Fruit fly (Drosophila melanogaster) whole organism, embryonic: ENCODE measurements around the gene dome.

Experiments used
- BEAF-32 ChIP-seq: fragments of 200-800 bp; sonication (Bioruptor generic); optimal IDR thresholded peaks from 3 replicates; lab custom pipeline; 2017; ENCODE audit warnings: missing biosample characterization, missing genetic modification characterization, mild to moderate bottlenecking, moderate library complexity, missing genetic modification reagents
- CG11398 ChIP-seq: fragments of 200-800 bp; sonication (Bioruptor generic); optimal IDR thresholded peaks from 2 replicates; lab custom pipeline; 2016; ENCODE audit warnings: missing biosample characterization, missing genetic modification characterization
- CG13775 ChIP-seq: fragments of 200-800 bp; sonication (Bioruptor generic); optimal IDR thresholded peaks from 3 replicates; lab custom pipeline; 2017; ENCODE audit warnings: missing biosample characterization, mild to moderate bottlenecking, missing genetic modification characterization
- CG14667 ChIP-seq: fragments of 200-800 bp; sonication (Bioruptor generic); IDR thresholded peaks from 2 replicates; pipeline ENCODE4 v1.3.6; 2022; ENCODE audit warnings: missing biosample characterization, missing genetic modification characterization
- CG16815 ChIP-seq: fragments of 200-800 bp; sonication (Bioruptor generic); optimal IDR thresholded peaks from 3 replicates; lab custom pipeline; 2017; ENCODE audit warnings: missing biosample characterization, mild to moderate bottlenecking, missing genetic modification characterization
- CG18262 ChIP-seq: fragments of 200-800 bp; optimal IDR thresholded peaks from 3 replicates; lab custom pipeline; 2019; ENCODE audit warnings: missing biosample characterization, mild to moderate bottlenecking, missing genetic modification characterization, moderate library complexity
- CG2202 ChIP-seq: fragments of 200-800 bp; sonication (Bioruptor generic); optimal IDR thresholded peaks from 2 replicates; lab custom pipeline; 2018; ENCODE audit warnings: missing biosample characterization, mild to moderate bottlenecking, missing genetic modification characterization
- CG2678 ChIP-seq: fragments of 200-800 bp; sonication (Bioruptor generic); optimal IDR thresholded peaks from 3 replicates; lab custom pipeline; 2019; ENCODE audit warnings: missing biosample characterization, mild to moderate bottlenecking, missing genetic modification characterization, moderate library complexity
- CG2889 ChIP-seq: fragments of 200-800 bp; sonication (Bioruptor generic); IDR thresholded peaks from 3 replicates; pipeline ENCODE4 v1.3.6; 2022; ENCODE audit warnings: missing biosample characterization, missing genetic modification characterization
- CG3065 ChIP-seq: fragments of 200-800 bp; sonication (Bioruptor generic); optimal IDR thresholded peaks from 2 replicates; lab custom pipeline; 2016; ENCODE audit warnings: missing biosample characterization, missing genetic modification characterization
- CG3995 ChIP-seq: fragments of 200-800 bp; sonication (Bioruptor generic); optimal IDR thresholded peaks from 3 replicates; lab custom pipeline; 2016; ENCODE audit warnings: missing biosample characterization, missing genetic modification characterization
- CG42726 ChIP-seq: fragments of 200-800 bp; sonication (Bioruptor generic); IDR thresholded peaks from 2 replicates; pipeline ENCODE4 v1.3.6; 2022; ENCODE audit warnings: missing biosample characterization, missing genetic modification characterization; ENCODE audit not compliant: partially characterized antibody
- CG4617 ChIP-seq: fragments of 200-800 bp; sonication (Bioruptor generic); optimal IDR thresholded peaks from 3 replicates; lab custom pipeline; 2016; ENCODE audit warnings: missing biosample characterization, missing genetic modification characterization, borderline replicate concordance
- CG6765 ChIP-seq: fragments of 200-800 bp; sonication (Bioruptor generic); optimal IDR thresholded peaks from 3 replicates; lab custom pipeline; 2017; ENCODE audit warnings: missing biosample characterization, mild to moderate bottlenecking, missing genetic modification characterization
- CG8290 ChIP-seq, 3 experiments: fragments of 200-800 bp; sonication (Bioruptor generic); optimal IDR thresholded peaks; 2 replicates each; lab custom pipeline; 2016 to 2019; ENCODE audit warnings: missing biosample characterization in 3 of 3, missing genetic modification characterization in 3 of 3, mild to moderate bottlenecking in 2 of 3, moderate library complexity in 1 of 3
- CG8944 ChIP-seq: fragments of 200-800 bp; sonication (Bioruptor generic); optimal IDR thresholded peaks from 3 replicates; lab custom pipeline; 2016; ENCODE audit warnings: missing biosample characterization, missing genetic modification characterization
- Camta ChIP-seq: fragments of 200-800 bp; sonication (Bioruptor generic); optimal IDR thresholded peaks from 2 replicates; lab custom pipeline; 2016; ENCODE audit warnings: missing biosample characterization, missing genetic modification characterization
- CkIIα-i1 ChIP-seq: fragments of 200-800 bp; sonication (Bioruptor generic); IDR thresholded peaks from 2 replicates; pipeline ENCODE4 v1.3.6; 2022; ENCODE audit warnings: missing biosample characterization, missing genetic modification characterization
- D19B ChIP-seq: fragments of 200-800 bp; sonication (Bioruptor generic); optimal IDR thresholded peaks from 2 replicates; lab custom pipeline; 2017; ENCODE audit warnings: missing biosample characterization, mild to moderate bottlenecking, missing genetic modification characterization
- Dek ChIP-seq: fragments of 200-800 bp; sonication (Bioruptor generic); optimal IDR thresholded peaks from 3 replicates; lab custom pipeline; 2019; ENCODE audit warnings: missing biosample characterization, mild to moderate bottlenecking, missing genetic modification characterization, moderate library complexity
- Doc3 ChIP-seq: fragments of 200-800 bp; sonication (Bioruptor generic); IDR thresholded peaks from 3 replicates; pipeline ENCODE4 v1.3.6; 2022; ENCODE audit warnings: missing biosample characterization, missing genetic modification characterization; ENCODE audit not compliant: partially characterized antibody
- Ets97D ChIP-seq: fragments of 200-800 bp; sonication (Bioruptor generic); optimal IDR thresholded peaks from 3 replicates; lab custom pipeline; 2016; ENCODE audit warnings: missing biosample characterization, missing genetic modification characterization
- HHEX ChIP-seq: fragments of 200-800 bp; sonication (Bioruptor generic); optimal IDR thresholded peaks from 3 replicates; lab custom pipeline; 2017; ENCODE audit warnings: missing biosample characterization, mild to moderate bottlenecking, missing genetic modification characterization, missing genetic modification reagents
- Hand ChIP-seq: fragments of 200-800 bp; sonication (Bioruptor generic); optimal IDR thresholded peaks from 2 replicates; lab custom pipeline; 2017; ENCODE audit warnings: mild to moderate bottlenecking, missing biosample characterization, missing genetic modification reagents, missing genetic modification characterization
- HmgZ ChIP-seq: fragments of 200-800 bp; sonication (Bioruptor generic); optimal IDR thresholded peaks from 2 replicates; lab custom pipeline; 2018; ENCODE audit warnings: missing biosample characterization, mild to moderate bottlenecking, missing genetic modification characterization
- Hmx ChIP-seq: fragments of 200-800 bp; sonication (Bioruptor generic); optimal IDR thresholded peaks from 2 replicates; lab custom pipeline; 2016; ENCODE audit warnings: missing biosample characterization, missing genetic modification characterization
- Lim3 ChIP-seq: fragments of 200-800 bp; sonication (Bioruptor generic); IDR thresholded peaks from 2 replicates; pipeline ENCODE4 v1.3.6; 2022; ENCODE audit warnings: missing biosample characterization, missing genetic modification characterization
- MBD-R2 ChIP-seq: fragments of 200-800 bp; sonication (Bioruptor generic); IDR thresholded peaks from 2 replicates; pipeline ENCODE4 v1.3.6; 2022; ENCODE audit warnings: missing biosample characterization, missing genetic modification characterization
- Mad ChIP-seq: fragments of 200-800 bp; sonication (Bioruptor generic); optimal IDR thresholded peaks from 2 replicates; lab custom pipeline; 2016; ENCODE audit warnings: missing biosample characterization, missing genetic modification characterization
- Meics ChIP-seq: fragments of 200-800 bp; sonication (Bioruptor generic); optimal IDR thresholded peaks from 2 replicates; lab custom pipeline; 2017; ENCODE audit warnings: missing biosample characterization, mild to moderate bottlenecking, missing genetic modification characterization
- Nf-YB ChIP-seq: fragments of 200-800 bp; sonication (Bioruptor generic); optimal IDR thresholded peaks from 3 replicates; lab custom pipeline; 2019; ENCODE audit warnings: missing biosample characterization, mild to moderate bottlenecking, missing genetic modification characterization, moderate library complexity
- Optix ChIP-seq: fragments of 200-800 bp; sonication (Bioruptor generic); IDR thresholded peaks from 3 replicates; pipeline ENCODE4 v1.3.6; 2022; ENCODE audit warnings: missing biosample characterization, missing genetic modification characterization
- amos ChIP-seq: fragments of 200-800 bp; sonication (Bioruptor generic); IDR thresholded peaks from 2 replicates; pipeline ENCODE4 v1.3.6; 2022; ENCODE audit warnings: missing biosample characterization, missing genetic modification characterization; ENCODE audit not compliant: partially characterized antibody
- ara ChIP-seq: fragments of 200-800 bp; sonication (Bioruptor generic); IDR thresholded peaks from 2 replicates; pipeline ENCODE4 v1.3.6; 2022; ENCODE audit warnings: missing biosample characterization, missing genetic modification characterization
- ase ChIP-seq: fragments of 200-800 bp; sonication (Bioruptor generic); IDR thresholded peaks from 3 replicates; pipeline ENCODE4 v1.3.6; 2022; ENCODE audit warnings: missing biosample characterization, missing genetic modification characterization
- bbx ChIP-seq: fragments of 200-800 bp; sonication (Bioruptor generic); IDR thresholded peaks from 2 replicates; pipeline ENCODE4 v1.3.6; 2022; ENCODE audit warnings: missing biosample characterization, missing genetic modification characterization; ENCODE audit not compliant: partially characterized antibody
- bsh ChIP-seq, 2 experiments: fragments of 200-800 bp; sonication (Bioruptor generic); optimal IDR thresholded peaks; 2 replicates each; lab custom pipeline; 2017 to 2018; ENCODE audit warnings: mild to moderate bottlenecking in 2 of 2, missing biosample characterization in 2 of 2, missing genetic modification characterization in 2 of 2, moderate library complexity in 1 of 2
- cas ChIP-seq: fragments of 200-800 bp; sonication (Bioruptor generic); IDR thresholded peaks from 2 replicates; pipeline ENCODE4 v1.3.6; 2022; ENCODE audit warnings: missing biosample characterization, missing genetic modification characterization
- chif ChIP-seq, 2 experiments: fragments of 200-800 bp; sonication (Bioruptor generic); optimal IDR thresholded peaks; 3 replicates each; lab custom pipeline; 2016; ENCODE audit warnings: missing biosample characterization in 2 of 2, missing genetic modification characterization in 2 of 2
- corto ChIP-seq: fragments of 200-800 bp; sonication (Bioruptor generic); optimal IDR thresholded peaks from 2 replicates; lab custom pipeline; 2016; ENCODE audit warnings: missing biosample characterization, mild to moderate bottlenecking, missing genetic modification characterization, moderate library complexity
- dmrt99B ChIP-seq: fragments of 200-800 bp; sonication (Bioruptor generic); optimal IDR thresholded peaks from 2 replicates; lab custom pipeline; 2018; ENCODE audit warnings: missing biosample characterization, mild to moderate bottlenecking, missing genetic modification characterization, moderate library complexity
- eyg ChIP-seq: fragments of 200-800 bp; sonication (Bioruptor generic); optimal IDR thresholded peaks from 3 replicates; lab custom pipeline; 2016; ENCODE audit warnings: missing biosample characterization, missing genetic modification characterization
- fd64A ChIP-seq: fragments of 200-800 bp; sonication (Bioruptor generic); optimal IDR thresholded peaks from 3 replicates; lab custom pipeline; 2018; ENCODE audit warnings: missing biosample characterization, mild to moderate bottlenecking, missing genetic modification characterization
- grau ChIP-seq: fragments of 200-800 bp; optimal IDR thresholded peaks from 3 replicates; lab custom pipeline; 2019; ENCODE audit warnings: missing biosample characterization, mild to moderate bottlenecking, missing genetic modification characterization, moderate library complexity
- klu ChIP-seq: fragments of 200-800 bp; sonication (Bioruptor generic); IDR thresholded peaks from 2 replicates; pipeline ENCODE4 v1.3.6; 2022; ENCODE audit warnings: missing biosample characterization, missing genetic modification characterization
- mld ChIP-seq: fragments of 200-800 bp; sonication (Bioruptor generic); IDR thresholded peaks from 3 replicates; pipeline ENCODE4 v1.3.6; 2022; ENCODE audit warnings: missing biosample characterization, missing genetic modification characterization; ENCODE audit not compliant: partially characterized antibody
- pros ChIP-seq: fragments of 200-800 bp; sonication (Bioruptor generic); optimal IDR thresholded peaks from 3 replicates; lab custom pipeline; 2019; ENCODE audit warnings: missing biosample characterization, mild to moderate bottlenecking, missing genetic modification characterization, moderate library complexity
- repo ChIP-seq: fragments of 200-800 bp; sonication (Bioruptor generic); optimal IDR thresholded peaks from 2 replicates; lab custom pipeline; 2016; ENCODE audit warnings: missing biosample characterization, missing genetic modification characterization
- rib ChIP-seq: fragments of 200-800 bp; sonication (Bioruptor generic); IDR thresholded peaks from 2 replicates; pipeline ENCODE4 v1.3.6; 2022; ENCODE audit warnings: missing biosample characterization, missing genetic modification characterization
- row ChIP-seq: fragments of 200-800 bp; sonication (Bioruptor generic); IDR thresholded peaks from 3 replicates; pipeline ENCODE4 v1.3.6; 2022; ENCODE audit warnings: missing biosample characterization, missing genetic modification characterization
- tx ChIP-seq: fragments of 200-800 bp; sonication (Bioruptor generic); optimal IDR thresholded peaks from 2 replicates; lab custom pipeline; 2016; ENCODE audit warnings: missing biosample characterization, missing genetic modification characterization

dome gene

DNA sequence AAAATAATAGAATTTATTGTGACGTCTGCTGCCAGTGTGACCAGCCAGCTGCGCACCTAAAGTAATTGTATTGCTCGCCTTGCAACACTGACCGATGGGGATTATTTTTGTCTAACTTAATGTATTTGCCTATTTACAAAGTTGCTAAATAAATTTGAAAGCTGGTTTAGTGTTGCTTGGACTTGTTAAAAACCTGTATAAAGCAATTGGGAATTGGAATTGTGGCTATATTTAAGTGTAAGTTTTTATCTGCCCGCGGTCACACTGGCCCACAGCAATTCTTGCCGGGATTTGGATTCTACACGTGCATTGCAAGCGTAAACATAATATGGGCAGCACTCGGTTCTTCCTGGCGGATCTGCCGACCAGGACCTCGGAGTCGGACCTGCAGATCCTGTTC lies 20.8 kb upstream of the dome start, which contains the start of the genes CG14230 and CG14232 (continued):
- TF ChIP-seq grau (peak; percentile 17), Meics (GFP tag; lab: Kevin White, UChicago) (no peak), MBD-R2 (GFP tag; lab: Robert Waterston, UW) (peak; percentile 88), CG42726 (GFP tag; lab: Robert Waterston, UW) (no peak), bbx (no peak), tx (no peak), CG2678 (no peak), CG14667 (GFP tag; lab: Robert Waterston, UW) (no peak), cas (no peak), repo (GFP tag; lab: Kevin White, UChicago) (no peak), Dek (no peak), Optix (no peak), ase (no peak), Hand (GFP tag; lab: Kevin White, UChicago) (no peak), pros (GFP tag; lab: Kevin White, UChicago) (no peak), CG11398 (GFP tag; lab: Kevin White, UChicago) (no peak), Doc3 (GFP tag; lab: Robert Waterston, UW) (no peak), CG18262 (tag; lab: Kevin White, UChicago) (no peak), HHEX (GFP tag; lab: Kevin White, UChicago) (no peak), Hmx (GFP tag; lab: Kevin White, UChicago) (no peak), bsh (GFP tag; optimal IDR thresholded peaks at IDR 0.05; lab: Kevin White, UChicago) (no peak), CG4617 (peak; percentile 71), Nf-YB (GFP tag; lab: Kevin White, UChicago) (no peak), CG16815 (GFP tag; lab: Kevin White, UChicago) (no peak), Camta (GFP tag; lab: Kevin White, UChicago) (no peak), CG2889 (GFP tag; lab: Robert Waterston, UW) (no peak), mld (GFP tag; lab: Robert Waterston, UW) (no peak), CG8944 (GFP tag; lab: Kevin White, UChicago) (no peak), Lim3 (GFP tag; lab: Robert Waterston, UW) (no peak), CG13775 (GFP tag; lab: Kevin White, UChicago) (no peak), Ets97D (peak; percentile 55), Mad (GFP tag; lab: Kevin White, UChicago) (no peak), row (GFP tag; lab: Robert Waterston, UW) (0 out of 3 replicates have a peak, but pooled peaks have one; percentile 21), corto (no peak), HmgZ (tag; lab: Kevin White, UChicago) (peak; percentile 17), CG3995 (GFP tag; lab: Kevin White, UChicago) (no peak), CG6765 (GFP tag; lab: Kevin White, UChicago) (no peak), CG8290 (GFP tag; optimal IDR thresholded peaks at IDR 0.05; lab: Kevin White, UChicago) (peak; percentile 1), CG8290 (tag; optimal IDR thresholded peaks at IDR 0.05; lab: Kevin White, UChicago) (no peak), fd64A (no peak), D19B (no peak), klu (GFP tag; lab: Robert Waterston, UW) (no peak), dmrt99B (tag; lab: Kevin White, UChicago) (no peak), amos (no peak), CkIIα-i1 (no peak), ara (no peak), chif (GFP tag; optimal IDR thresholded peaks at IDR 0.05; lab: Kevin White, UChicago) (no peak), eyg (GFP tag; lab: Kevin White, UChicago) (no peak), CG3065 (no peak), rib (GFP tag; lab: Robert Waterston, UW) (no peak), CG2202 (tag; lab: Kevin White, UChicago) (no peak), BEAF-32 (GFP tag; lab: Kevin White, UChicago) (peak; percentile 42)
